Worm (Caenorhabditis elegans) whole organism, young adult: ENCODE results near the gene H10D18.1.

Experiments
- B0035.1 ChIP-seq: sonication (generic microtip); optimal IDR thresholded peaks from 2 replicates; lab custom pipeline; 2016; ENCODE audit warnings: missing genetic modification characterization, mild to moderate bottlenecking, missing compliant biosample characterization, missing genotype, missing genetic modification reagents
- C17E4.6 ChIP-seq: fragments of 200-800 bp; sonication (Bioruptor generic); IDR thresholded peaks from 2 replicates; pipeline ENCODE4 v1.3.6; 2022; ENCODE audit warnings: missing genetic modification reagents, missing genetic modification characterization, missing compliant biosample characterization
- F33H1.4 ChIP-seq: fragments of 200-800 bp; sonication (Bioruptor generic); IDR thresholded peaks from 2 replicates; pipeline ENCODE4 v1.3.6; 2022; ENCODE audit warnings: missing genetic modification reagents, missing genetic modification characterization, missing compliant biosample characterization
- F52B5.7 ChIP-seq: sonication (generic microtip); optimal IDR thresholded peaks from 2 replicates; lab custom pipeline; 2016; ENCODE audit warnings: mild to moderate bottlenecking, missing genetic modification characterization, missing compliant biosample characterization
- F55B11.4 ChIP-seq: sonication (generic microtip); optimal IDR thresholded peaks from 2 replicates; lab custom pipeline; 2016; ENCODE audit warnings: missing compliant biosample characterization, missing genetic modification characterization, borderline replicate concordance; ENCODE audit not compliant: insufficient read depth
- F57C9.4 ChIP-seq: sonication (generic microtip); optimal IDR thresholded peaks from 2 replicates; lab custom pipeline; 2017; ENCODE audit warnings: mild to moderate bottlenecking, missing genetic modification characterization, missing compliant biosample characterization
- K11D2.4 ChIP-seq: fragments of 200-800 bp; sonication (Bioruptor generic); IDR thresholded peaks from 2 replicates; pipeline ENCODE4 v1.3.6; 2022; ENCODE audit warnings: missing genetic modification reagents, missing genetic modification characterization, missing compliant biosample characterization
- Y53G8AR.9 ChIP-seq: fragments of 200-800 bp; sonication (Bioruptor generic); conservative IDR thresholded peaks from 2 replicates; pipeline ENCODE4 v1.3.6; 2022; ENCODE audit warnings: missing genetic modification reagents, missing genetic modification characterization, missing compliant biosample characterization
- Y67H2A.10 ChIP-seq: fragments of 200-800 bp; sonication (Bioruptor generic); conservative IDR thresholded peaks from 2 replicates; pipeline ENCODE4 v1.3.6; 2022; ENCODE audit warnings: missing genetic modification reagents, missing genetic modification characterization, missing compliant biosample characterization
- ama-1 ChIP-seq, 3 experiments: fragments of 150-350 bp in 1 of 3; sonication (generic microtip) in 2 of 3; optimal IDR thresholded peaks; 2 replicates each; lab custom pipeline; 2014 to 2018; ENCODE audit warnings: missing biosample characterization in 2 of 3, missing genetic modification characterization in 2 of 3, missing genetic modification reagents in 2 of 3
- attf-6 ChIP-seq: fragments of 200-800 bp; sonication (Bioruptor generic); IDR thresholded peaks from 2 replicates; pipeline ENCODE4 v1.3.6; 2022; ENCODE audit warnings: missing genetic modification reagents, missing genetic modification characterization, missing compliant biosample characterization
- cebp-1 ChIP-seq, 2 experiments: fragments of 200-800 bp in 1 of 2; sonication (Bioruptor generic) in 1 of 2; sonication (generic microtip) in 1 of 2; IDR thresholded peaks in 1 of 2; optimal IDR thresholded peaks in 1 of 2; 2 replicates each; pipeline versions ENCODE4 v1.3.6 to Lab custom; 2017 to 2022; ENCODE audit warnings: missing compliant biosample characterization in 2 of 2, missing genetic modification characterization in 2 of 2, mild to moderate bottlenecking in 1 of 2, missing genetic modification reagents in 1 of 2, moderate library complexity in 1 of 2
- cebp-2 ChIP-seq: fragments of 200-800 bp; sonication (Bioruptor generic); IDR thresholded peaks from 2 replicates; pipeline ENCODE4 v1.3.6; 2022; ENCODE audit warnings: missing genetic modification characterization, missing compliant biosample characterization
- ceh-27 ChIP-seq: fragments of 200-800 bp; sonication (Bioruptor generic); optimal IDR thresholded peaks from 2 replicates; lab custom pipeline; 2018; ENCODE audit warnings: mild to moderate bottlenecking, missing genetic modification characterization, moderate library complexity, missing compliant biosample characterization
- ceh-91 ChIP-seq: fragments of 200-800 bp; sonication (Bioruptor generic); IDR thresholded peaks from 2 replicates; pipeline ENCODE4 v1.3.6; 2022; ENCODE audit warnings: missing genetic modification reagents, missing genetic modification characterization, missing compliant biosample characterization
- dpl-1 ChIP-seq: fragments of 150-350 bp; optimal IDR thresholded peaks from 2 replicates; lab custom pipeline; 2014; ENCODE audit warnings: missing biosample characterization, missing genetic modification reagents, missing genetic modification characterization
- ekl-4 ChIP-seq: fragments of 200-800 bp; sonication (Bioruptor generic); IDR thresholded peaks from 2 replicates; pipeline ENCODE4 v1.3.6; 2022; ENCODE audit warnings: missing genetic modification reagents, missing genetic modification characterization, missing compliant biosample characterization
- gei-17 ChIP-seq: fragments of 200-800 bp; sonication (Bioruptor generic); optimal IDR thresholded peaks from 2 replicates; lab custom pipeline; 2018; ENCODE audit warnings: mild to moderate bottlenecking, missing genetic modification characterization, missing compliant biosample characterization
- him-1 ChIP-seq: sonication (generic microtip); optimal IDR thresholded peaks from 2 replicates; lab custom pipeline; 2016; ENCODE audit warnings: missing genotype, missing genetic modification reagents, missing genetic modification characterization, missing compliant biosample characterization
- hlh-26 ChIP-seq: fragments of 200-800 bp; sonication (Bioruptor generic); conservative IDR thresholded peaks from 2 replicates; pipeline ENCODE4 v1.3.6; 2022; ENCODE audit warnings: missing genetic modification reagents, missing genetic modification characterization, missing compliant biosample characterization
- hsf-1 ChIP-seq: fragments of 200-800 bp; sonication (Bioruptor generic); IDR thresholded peaks from 2 replicates; pipeline ENCODE4 v1.3.6; 2022; ENCODE audit warnings: missing genetic modification reagents, missing genetic modification characterization, missing compliant biosample characterization
- madf-3 ChIP-seq: fragments of 200-800 bp; sonication (Bioruptor generic); IDR thresholded peaks from 2 replicates; pipeline ENCODE4 v1.3.6; 2022; ENCODE audit warnings: missing genetic modification reagents, missing genetic modification characterization, missing compliant biosample characterization
- mes-4 ChIP-seq: sonication (generic microtip); optimal IDR thresholded peaks from 2 replicates; lab custom pipeline; 2016; ENCODE audit warnings: missing genotype, missing genetic modification characterization, missing compliant biosample characterization
- nfya-1 ChIP-seq: sonication (generic microtip); optimal IDR thresholded peaks from 2 replicates; lab custom pipeline; 2017; ENCODE audit warnings: antibody characterized with exemption, missing compliant biosample characterization, missing genetic modification characterization, borderline replicate concordance; ENCODE audit not compliant: insufficient read depth
- nfya-2 ChIP-seq: fragments of 200-800 bp; sonication (Bioruptor generic); IDR thresholded peaks from 2 replicates; pipeline ENCODE4 v1.3.6; 2022; ENCODE audit warnings: missing genetic modification reagents, missing genetic modification characterization, missing compliant biosample characterization
- nfyb-1 ChIP-seq: fragments of 200-800 bp; sonication (Bioruptor generic); IDR thresholded peaks from 2 replicates; pipeline ENCODE4 v1.3.6; 2022; ENCODE audit warnings: missing genetic modification reagents, missing genetic modification characterization, missing compliant biosample characterization
- rpc-1 ChIP-seq, 2 experiments: fragments of 150-350 bp in 1 of 2; sonication (generic microtip) in 1 of 2; optimal IDR thresholded peaks; 2 replicates each; lab custom pipeline; 2014 to 2018; ENCODE audit warnings: missing biosample characterization in 1 of 2, missing genetic modification characterization in 1 of 2, missing genetic modification reagents in 1 of 2, missing genotype in 1 of 2
- sea-2 ChIP-seq: fragments of 200-800 bp; sonication (Bioruptor generic); IDR thresholded peaks from 2 replicates; pipeline ENCODE4 v1.3.6; 2022; ENCODE audit warnings: missing genetic modification characterization, missing compliant biosample characterization
- snpc-1.3 ChIP-seq: sonication (generic microtip); optimal IDR thresholded peaks from 2 replicates; lab custom pipeline; 2017; ENCODE audit warnings: missing genetic modification characterization, mild to moderate bottlenecking, missing compliant biosample characterization, antibody characterized with exemption, moderate library complexity, missing genotype, missing genetic modification reagents; ENCODE audit not compliant: insufficient read depth
- snpc-4 ChIP-seq, 5 experiments: fragments of 150-350 bp in 1 of 5; sonication (generic microtip) in 4 of 5; optimal IDR thresholded peaks; 2 replicates each; lab custom pipeline; 2014 to 2018; ENCODE audit warnings: missing genetic modification characterization in 5 of 5, missing biosample characterization in 3 of 5, antibody characterized with exemption in 2 of 5, mild to moderate bottlenecking in 2 of 5, missing compliant biosample characterization in 2 of 5, missing genotype in 2 of 5, moderate library complexity in 2 of 5, missing genetic modification reagents in 1 of 5
- sptf-2 ChIP-seq: fragments of 200-800 bp; sonication (Bioruptor generic); optimal IDR thresholded peaks from 2 replicates; lab custom pipeline; 2018; ENCODE audit warnings: mild to moderate bottlenecking, missing genetic modification characterization, missing compliant biosample characterization
- unc-62 ChIP-seq: fragments of 150-350 bp; optimal IDR thresholded peaks from 2 replicates; lab custom pipeline; 2014; ENCODE audit warnings: missing biosample characterization, missing genetic modification reagents, missing genetic modification characterization
- zfh-2 ChIP-seq: fragments of 200-800 bp; sonication (Bioruptor generic); conservative IDR thresholded peaks from 2 replicates; pipeline ENCODE4 v1.3.6; 2022; ENCODE audit warnings: missing genetic modification reagents, missing genetic modification characterization, missing compliant biosample characterization
- ztf-22 ChIP-seq: fragments of 200-800 bp; sonication (Bioruptor generic); optimal IDR thresholded peaks from 2 replicates; lab custom pipeline; 2018; ENCODE audit warnings: mild to moderate bottlenecking, missing genetic modification characterization, moderate library complexity, missing compliant biosample characterization

The H10D18.1 gene

DNA sequence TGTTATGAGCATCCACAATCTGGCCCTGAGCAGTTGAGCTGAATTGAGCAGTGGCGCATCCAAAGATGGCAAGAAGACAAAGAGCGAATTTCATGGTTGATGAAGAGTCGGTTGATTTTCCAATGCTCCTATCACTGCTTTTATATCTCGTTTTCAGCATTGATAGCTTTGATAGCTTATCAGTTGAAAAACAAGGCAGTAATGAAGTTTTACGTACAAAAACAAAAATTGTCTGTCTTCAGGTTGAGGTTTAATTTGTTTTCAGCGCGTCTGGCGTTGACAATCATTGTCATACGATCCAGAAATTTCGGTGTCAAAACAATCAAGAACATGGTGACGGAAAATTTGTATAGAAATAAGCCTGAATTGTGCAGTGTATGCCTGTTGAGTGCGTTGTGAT lies 3.5 kb upstream of the H10D18.1 start, which contains the start of gene scl-13:
Gene scl-13, minus strand, starts transcription at position 101 of the 400 bp plus-strand sequence.
- TF ChIP-seq B0035.1 (tag; lab: Kevin White, UChicago) (no peak), ceh-27 (GFP tag; lab: Kevin White, UChicago) (no peak), sea-2 (GFP tag; lab: Robert Waterston, UW) (no peak), attf-6 (GFP tag; lab: Robert Waterston, UW) (no peak), rpc-1 (optimal IDR thresholded peaks at IDR 0.05; lab: Kevin White, UChicago) (no peak), rpc-1 (tag; optimal IDR thresholded peaks at IDR 0.05; lab: Kevin White, UChicago) (no peak), F55B11.4 (tag; lab: Kevin White, UChicago) (no peak), madf-3 (GFP tag; lab: Robert Waterston, UW) (no peak), ceh-91 (no peak), sptf-2 (GFP tag; lab: Kevin White, UChicago) (no peak), K11D2.4 (GFP tag; lab: Robert Waterston, UW) (no peak), ama-1 (optimal IDR thresholded peaks at IDR 0.05; lab: Kevin White, UChicago) (no peak), ama-1 (GFP tag; optimal IDR thresholded peaks at IDR 0.05; lab: Kevin White, UChicago) (no peak), ztf-22 (no peak)

DNA sequence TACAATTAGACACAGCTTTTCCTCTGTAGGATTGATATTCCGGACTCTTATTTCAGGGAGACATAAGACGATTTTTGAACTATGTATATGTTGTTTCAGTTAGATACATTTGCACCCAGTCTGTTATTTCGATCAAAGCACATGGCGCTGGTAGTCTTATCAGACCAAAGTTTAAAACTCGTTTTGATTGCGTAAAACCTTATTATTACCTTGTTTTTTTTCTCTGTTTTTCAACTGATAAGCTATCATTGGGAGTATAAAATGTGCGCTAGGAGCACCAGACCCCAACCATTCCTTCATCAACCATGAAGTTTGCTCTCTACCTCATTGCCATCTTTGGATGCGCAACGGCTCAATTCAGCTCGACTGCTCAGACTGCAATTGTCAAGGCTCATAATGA lies 2.7 kb upstream of the H10D18.1 start, which contains the start of gene scl-12:
Gene scl-12, plus strand, starts transcription at position 301 of the 400 bp plus-strand sequence.
- TF ChIP-seq ekl-4 (no peak), gei-17 (GFP tag; lab: Kevin White, UChicago) (no peak), cebp-2 (GFP tag; lab: Robert Waterston, UW) (no peak), Y53G8AR.9 (no peak)
- TF ChIP-seq, all 124 proteins: peak for 0

DNA sequence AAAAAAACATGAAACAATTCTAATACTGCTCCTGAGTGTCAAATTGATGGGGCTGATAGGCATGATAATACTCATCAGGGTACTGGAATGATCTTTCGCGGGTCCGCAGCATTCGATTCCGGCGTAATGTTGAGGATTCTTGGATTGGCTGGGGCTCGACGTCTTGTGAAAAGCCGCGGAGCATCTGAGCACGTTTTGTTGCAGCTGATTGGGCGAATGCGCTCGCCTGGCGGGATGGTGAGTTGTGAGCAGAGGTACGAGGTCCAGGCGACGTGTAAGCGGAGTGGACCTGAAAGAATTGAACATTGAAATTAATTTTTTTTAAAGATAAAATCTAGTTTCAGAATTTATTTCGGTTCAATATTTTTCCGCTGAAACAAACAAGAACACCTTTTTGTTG lies 1.0 kb upstream of the H10D18.1 start:
- TF ChIP-seq nfya-1 (tag; lab: Kevin White, UChicago), result no peak
- TF ChIP-seq zfh-2 (GFP tag; lab: Robert Waterston, UW), result peak; percentile 67

DNA sequence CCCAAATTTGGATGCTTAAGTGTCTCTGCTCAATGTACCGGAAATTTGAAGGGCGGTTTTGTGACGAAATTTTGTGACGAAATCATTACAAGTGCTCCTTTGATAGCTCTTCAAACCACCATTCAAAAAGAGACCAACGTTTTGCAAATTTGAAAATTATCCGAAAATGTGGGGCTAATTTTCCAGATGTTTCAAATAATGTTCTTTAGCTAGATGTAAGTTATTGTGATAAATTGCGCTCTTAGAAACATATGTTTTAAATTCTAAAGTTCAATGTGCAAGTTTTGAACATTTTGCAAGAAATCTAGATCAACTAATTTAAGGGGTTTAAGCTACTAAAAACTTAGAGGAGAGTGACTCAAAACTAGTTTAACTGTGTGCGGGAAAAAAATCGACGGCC lies 5.9 kb downstream of the H10D18.1 start:
- no peak for TF ChIP-seq snpc-4 (GFP tag; optimal IDR thresholded peaks at IDR 0.05; lab: Kevin White, UChicago)
- no peak for TF ChIP-seq snpc-4 (tag; optimal IDR thresholded peaks at IDR 0.05; lab: Kevin White, UChicago)
- TF ChIP-seq cebp-1 (GFP tag; IDR thresholded peaks at IDR 0.05; lab: Robert Waterston, UW), result no peak
- TF ChIP-seq cebp-1 (tag; optimal IDR thresholded peaks at IDR 0.05; lab: Kevin White, UChicago), result peak; percentile 27
- no peak for TF ChIP-seq hsf-1 (GFP tag; lab: Robert Waterston, UW)
- no peak for TF ChIP-seq nfya-2
- TF ChIP-seq F57C9.4 (tag; lab: Kevin White, UChicago), result no peak
- TF ChIP-seq snpc-1.3, result no peak

DNA sequence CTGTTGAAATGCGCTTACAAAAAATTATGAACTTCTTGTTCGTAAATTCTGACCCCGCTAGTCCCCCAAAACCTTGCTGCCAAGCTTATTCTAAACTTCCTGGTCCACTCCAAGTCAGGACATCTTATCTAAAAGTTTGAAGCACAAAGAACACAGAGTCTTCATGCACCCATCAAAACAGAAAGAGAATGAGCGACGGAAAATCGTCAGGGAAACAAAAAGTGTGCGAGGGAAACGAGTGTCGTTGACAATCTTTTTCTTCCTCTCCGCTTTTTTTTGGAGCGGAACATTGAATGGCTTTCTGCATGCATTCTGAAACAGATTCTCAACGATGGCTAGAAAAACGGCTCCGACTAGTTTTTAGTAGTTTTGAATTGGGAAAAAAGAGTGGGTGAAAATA lies 10.2 kb downstream of the H10D18.1 start:
- TF ChIP-seq F33H1.4 (GFP tag; lab: Robert Waterston, UW) (no peak), unc-62 (GFP tag; lab: Kevin White, UChicago) (no peak), hlh-26 (GFP tag; lab: Robert Waterston, UW) (no peak), dpl-1 (GFP tag; lab: Kevin White, UChicago) (no peak), him-1 (tag; lab: Kevin White, UChicago) (no peak), C17E4.6 (no peak), mes-4 (no peak), F52B5.7 (tag; lab: Kevin White, UChicago) (no peak), F55B11.4 (tag; lab: Kevin White, UChicago) (no peak), Y67H2A.10 (no peak), nfyb-1 (GFP tag; lab: Robert Waterston, UW) (no peak)
